Fruit fly (Drosophila melanogaster): Measurements from ENCODE around the gene CG44038.

dm6 chr3R:12272826-12273225, 12.1 kb downstream of the CG44038 start, which contains the start of gene Sfp87B:
- TF ChIP-seq CG5180 (GFP tag; optimal IDR thresholded peaks at IDR 0.05) (no peak), Blimp-1 (GFP tag; optimal IDR thresholded peaks at IDR 0.05) (no peak), CG5953 (GFP tag; IDR thresholded peaks at IDR 0.05) (no peak), CG6654 (GFP tag; optimal IDR thresholded peaks at IDR 0.05) (no peak), CG11695 (GFP tag; IDR thresholded peaks at IDR 0.05) (no peak), CG3163 (GFP tag; optimal IDR thresholded peaks at IDR 0.05) (no peak), ash1 (GFP tag; optimal IDR thresholded peaks at IDR 0.05) (no peak), Hey (tag; optimal IDR thresholded peaks at IDR 0.05) (no peak), Dref (GFP tag; IDR thresholded peaks at IDR 0.05) (no peak), en (GFP tag; optimal IDR thresholded peaks at IDR 0.05) (no peak), zfh2 (GFP tag; optimal IDR thresholded peaks at IDR 0.05) (no peak)

Data from whole organism, embryonic.